Fruit fly (Drosophila melanogaster) whole organism, adult: Measurements from ENCODE around the gene pon.

Experiments
- CG11617 ChIP-seq: fragments of 200-800 bp; sonication (Bioruptor generic); optimal IDR thresholded peaks from 2 replicates; lab custom pipeline; 2017; ENCODE audit warnings: mild to moderate bottlenecking, missing biosample characterization, missing genetic modification reagents, missing genetic modification characterization
- CG12768 ChIP-seq: fragments of 200-800 bp; sonication (Bioruptor generic); optimal IDR thresholded peaks from 2 replicates; lab custom pipeline; 2017; ENCODE audit warnings: missing biosample characterization, missing genetic modification characterization, mild to moderate bottlenecking, moderate library complexity, missing genetic modification reagents
- CG14711 ChIP-seq: fragments of 200-800 bp; sonication (Bioruptor generic); optimal IDR thresholded peaks from 2 replicates; lab custom pipeline; 2018; ENCODE audit warnings: missing biosample characterization, mild to moderate bottlenecking, missing genetic modification characterization, moderate library complexity
- CG1620 ChIP-seq: fragments of 200-800 bp; sonication (Bioruptor generic); optimal IDR thresholded peaks from 2 replicates; lab custom pipeline; 2016; ENCODE audit warnings: missing biosample characterization, missing genetic modification characterization
- CG5204 ChIP-seq: fragments of 200-800 bp; sonication (Bioruptor generic); optimal IDR thresholded peaks from 2 replicates; lab custom pipeline; 2016; ENCODE audit warnings: missing biosample characterization, missing genetic modification characterization
- CG7101 ChIP-seq: fragments of 200-800 bp; sonication (Bioruptor generic); optimal IDR thresholded peaks from 2 replicates; lab custom pipeline; 2018; ENCODE audit warnings: missing biosample characterization, mild to moderate bottlenecking, missing genetic modification characterization, moderate library complexity
- Clk ChIP-seq: fragments of 200-800 bp; sonication (Bioruptor generic); optimal IDR thresholded peaks from 2 replicates; lab custom pipeline; 2017; ENCODE audit warnings: missing biosample characterization, missing genetic modification characterization
- Hr96 ChIP-seq: fragments of 200-800 bp; sonication (Bioruptor generic); optimal IDR thresholded peaks from 2 replicates; lab custom pipeline; 2016; ENCODE audit warnings: missing biosample characterization, missing genetic modification characterization
- cnc ChIP-seq, 2 experiments: fragments of >200 bp; optimal IDR thresholded peaks; 2 replicates each; lab custom pipeline; 2017
- kay ChIP-seq: fragments of 200-800 bp; sonication (Bioruptor generic); peaks from one replicate; lab custom pipeline; 2016; ENCODE audit warnings: missing biosample characterization, missing genetic modification characterization, borderline replicate concordance
- pad ChIP-seq: fragments of 200-800 bp; sonication (Bioruptor generic); optimal IDR thresholded peaks from 3 replicates; lab custom pipeline; 2017; ENCODE audit warnings: missing biosample characterization, missing genetic modification characterization, mild to moderate bottlenecking, moderate library complexity, missing genetic modification reagents

DNA sequence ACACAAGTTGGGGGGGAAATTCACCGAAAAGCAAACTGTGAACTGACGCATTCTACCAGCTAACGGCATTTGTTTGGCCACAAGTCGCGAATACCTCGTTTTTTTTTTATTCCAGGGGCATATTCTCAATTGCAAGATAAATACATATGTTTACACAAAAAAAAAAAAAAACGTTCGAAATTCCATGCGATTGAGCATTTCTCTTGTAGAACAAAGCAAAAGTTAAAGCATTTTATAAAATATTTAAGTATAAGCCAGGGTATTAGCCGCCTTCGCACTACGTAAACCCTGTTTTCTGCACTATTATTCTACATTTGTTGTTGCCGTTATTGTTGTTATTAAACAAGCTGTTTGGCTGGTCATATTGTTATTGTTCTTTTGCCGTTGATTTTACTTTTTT lies 21.8 kb upstream of the pon start:
- TF ChIP-seq Clk (GFP tag; lab: Kevin White, UChicago) = no peak
- no peak for TF ChIP-seq cnc (optimal IDR thresholded peaks at IDR 0.05; lab: Kevin White, UChicago)
- TF ChIP-seq pad (GFP tag; lab: Kevin White, UChicago) = no peak
- TF ChIP-seq Hr96 = peak; percentile 59
- peak; percentile 65 for TF ChIP-seq CG14711 (tag; lab: Kevin White, UChicago)
- TF ChIP-seq CG1620 (GFP tag; lab: Kevin White, UChicago) = no peak
- TF ChIP-seq CG5204 (GFP tag; lab: Kevin White, UChicago) = no peak
- no peak for TF ChIP-seq CG11617
- TF ChIP-seq kay (GFP tag; lab: Kevin White, UChicago) = no peak
- no peak for TF ChIP-seq CG12768 (GFP tag; lab: Kevin White, UChicago)
- peak; percentile 64 for TF ChIP-seq CG7101 (tag; lab: Kevin White, UChicago)
